Fruit fly (Drosophila melanogaster): ENCODE data around the gene Trs33.
A peak's percentile ranks its signal among the peaks of the same experiment; 100 is the strongest.

Trs33 gene

dm6 chr3R:15320747-15321085 is 30.1 kb downstream of the Trs33 start, which contains the start of gene ear:
Gene ear, plus strand, starts transcription at chr3R:15320756.
- TF ChIP-seq CG7101 (tag; optimal IDR thresholded peaks at IDR 0.05) (no peak), CG12768 (GFP tag; optimal IDR thresholded peaks at IDR 0.05) (no peak), CG11617 (GFP tag; optimal IDR thresholded peaks at IDR 0.05) (no peak), kay (GFP tag; ENCODE audit: borderline replicate concordance) (no peak), Mnt (GFP tag; optimal IDR thresholded peaks at IDR 0.05) (no peak), CG1620 (GFP tag; optimal IDR thresholded peaks at IDR 0.05) (no peak)

DNA sequence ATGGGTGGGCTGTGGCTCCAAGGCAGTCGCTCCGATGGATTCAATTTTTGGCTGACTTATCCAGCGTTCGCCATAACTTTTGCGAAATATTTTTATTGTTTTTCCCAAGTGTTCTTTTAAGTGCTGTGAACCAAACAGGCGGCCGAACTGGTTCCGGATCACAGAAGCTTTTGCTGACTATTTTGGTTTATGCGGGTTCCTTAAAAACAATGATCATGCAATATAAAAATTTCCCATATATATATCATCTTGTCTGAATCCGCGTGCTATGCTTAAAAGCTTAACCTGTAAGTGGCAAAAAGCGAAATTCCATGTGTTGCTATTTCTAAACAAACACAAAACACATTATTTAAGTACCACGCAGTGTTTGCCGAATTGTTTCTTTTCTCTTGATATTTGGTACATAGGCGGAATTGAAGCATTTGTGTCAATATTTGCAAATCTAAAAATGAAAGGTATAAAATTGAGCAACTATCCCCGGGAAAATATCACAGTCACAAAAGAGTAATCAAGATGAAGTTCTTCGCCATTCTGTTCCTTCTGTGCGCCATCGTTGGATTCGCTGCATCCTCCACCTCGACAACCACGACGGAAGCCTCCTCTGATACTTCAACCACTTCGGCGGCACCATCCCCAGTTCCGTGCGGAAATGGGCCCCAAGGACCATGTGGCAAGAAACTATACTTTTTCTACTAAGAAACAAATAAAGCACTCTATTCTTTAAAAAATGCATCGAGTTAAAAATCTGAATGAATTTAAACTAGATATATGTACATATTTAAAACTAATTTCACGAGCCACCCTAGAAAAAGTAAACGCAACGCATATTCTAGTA is 30.7 kb downstream of the Trs33 start, which contains the start of the genes CG6276 and CG44040:
Gene CG6276, minus strand, starts transcription at position 158 of the 835 bp plus-strand sequence.
Gene CG44040, plus strand, starts transcription at position 467 of the 835 bp plus-strand sequence.
- TF ChIP-seq ovo (GFP tag; optimal IDR thresholded peaks at IDR 0.05) (peak; percentile 7), Crg-1 (GFP tag; optimal IDR thresholded peaks at IDR 0.05) (no peak), tj (GFP tag; optimal IDR thresholded peaks at IDR 0.05) (peak; percentile 42), CG14711 (tag; optimal IDR thresholded peaks at IDR 0.05) (peak; percentile 34), Hr96 (GFP tag; optimal IDR thresholded peaks at IDR 0.05) (no peak), bab1 (GFP tag; optimal IDR thresholded peaks at IDR 0.05) (peak; percentile 42), Clk (GFP tag; optimal IDR thresholded peaks at IDR 0.05) (no peak), cnc (optimal IDR thresholded peaks at IDR 0.05) (peak in 1 of 2 experiments; percentile 38), kay (GFP tag; ENCODE audit: borderline replicate concordance) (no peak), CG5204 (GFP tag; optimal IDR thresholded peaks at IDR 0.05) (peak; percentile 73), CG33017 (tag; optimal IDR thresholded peaks at IDR 0.05) (peak; percentile 62), CG1620 (GFP tag; optimal IDR thresholded peaks at IDR 0.05) (peak; percentile 32), CG12768 (GFP tag; optimal IDR thresholded peaks at IDR 0.05) (peak; percentile 37), pad (GFP tag; optimal IDR thresholded peaks at IDR 0.05) (peak; percentile 43), CG7101 (tag; optimal IDR thresholded peaks at IDR 0.05) (peak; percentile 76), cic (GFP tag; optimal IDR thresholded peaks at IDR 0.05) (no peak), CG7045 (GFP tag; optimal IDR thresholded peaks at IDR 0.05) (peak; percentile 53), toe (GFP tag; optimal IDR thresholded peaks at IDR 0.05) (peak; percentile 48), Mnt (GFP tag; optimal IDR thresholded peaks at IDR 0.05) (peak; percentile 27), CG11617 (GFP tag; optimal IDR thresholded peaks at IDR 0.05) (peak; percentile 73)

dm6 chr3R:15316326-15316725 is 34.5 kb downstream of the Trs33 start, which contains the start of gene CG14866:
Gene CG14866, plus strand, starts transcription at chr3R:15316471.
- TF ChIP-seq ovo (GFP tag; optimal IDR thresholded peaks at IDR 0.05) (no peak), CG1620 (GFP tag; optimal IDR thresholded peaks at IDR 0.05) (no peak), CG33017 (tag; optimal IDR thresholded peaks at IDR 0.05) (no peak), tj (GFP tag; optimal IDR thresholded peaks at IDR 0.05) (no peak), CG12768 (GFP tag; optimal IDR thresholded peaks at IDR 0.05) (no peak), Clk (GFP tag; optimal IDR thresholded peaks at IDR 0.05) (no peak), CG5204 (GFP tag; optimal IDR thresholded peaks at IDR 0.05) (no peak), toe (GFP tag; optimal IDR thresholded peaks at IDR 0.05) (no peak), cic (GFP tag; optimal IDR thresholded peaks at IDR 0.05) (no peak), Mnt (GFP tag; optimal IDR thresholded peaks at IDR 0.05) (no peak), Crg-1 (GFP tag; optimal IDR thresholded peaks at IDR 0.05) (no peak), cnc (optimal IDR thresholded peaks at IDR 0.05) (no peak), CG7101 (tag; optimal IDR thresholded peaks at IDR 0.05) (no peak), bab1 (GFP tag; optimal IDR thresholded peaks at IDR 0.05) (no peak), kay (GFP tag; ENCODE audit: borderline replicate concordance) (no peak), pad (GFP tag; optimal IDR thresholded peaks at IDR 0.05) (no peak), CG7045 (GFP tag; optimal IDR thresholded peaks at IDR 0.05) (no peak), CG14711 (tag; optimal IDR thresholded peaks at IDR 0.05) (no peak), CG11617 (GFP tag; optimal IDR thresholded peaks at IDR 0.05) (no peak), Hr96 (GFP tag; optimal IDR thresholded peaks at IDR 0.05) (no peak)

- TF ChIP-seq ovo (GFP tag; optimal IDR thresholded peaks at IDR 0.05), result no peak
- no peak for TF ChIP-seq bab1 (GFP tag; optimal IDR thresholded peaks at IDR 0.05)
- no peak for TF ChIP-seq CG1620 (GFP tag; optimal IDR thresholded peaks at IDR 0.05)
- TF ChIP-seq cic (GFP tag; optimal IDR thresholded peaks at IDR 0.05), result no peak
- TF ChIP-seq kay (GFP tag; ENCODE audit: borderline replicate concordance), result no peak
- TF ChIP-seq cnc (optimal IDR thresholded peaks at IDR 0.05), result no peak
- no peak for TF ChIP-seq pad (GFP tag; optimal IDR thresholded peaks at IDR 0.05)
- no peak for TF ChIP-seq Clk (GFP tag; optimal IDR thresholded peaks at IDR 0.05)
- no peak for TF ChIP-seq toe (GFP tag; optimal IDR thresholded peaks at IDR 0.05)
- no peak for TF ChIP-seq CG33017 (tag; optimal IDR thresholded peaks at IDR 0.05)
- TF ChIP-seq Mnt (GFP tag; optimal IDR thresholded peaks at IDR 0.05), result no peak
- no peak for TF ChIP-seq CG12768 (GFP tag; optimal IDR thresholded peaks at IDR 0.05)
- no peak for TF ChIP-seq CG5204 (GFP tag; optimal IDR thresholded peaks at IDR 0.05)
- TF ChIP-seq CG7101 (tag; optimal IDR thresholded peaks at IDR 0.05), result no peak
- TF ChIP-seq Crg-1 (GFP tag; optimal IDR thresholded peaks at IDR 0.05), result no peak
Observed at dm6 chr3R:15313836-15314235, 37.0 kb downstream of the Trs33 start.

dm6 chr3R:15310695-15311094 is 40.1 kb downstream of the Trs33 start:
- TF ChIP-seq cnc (optimal IDR thresholded peaks at IDR 0.05) (no peak), Clk (GFP tag; optimal IDR thresholded peaks at IDR 0.05) (no peak)

- TF ChIP-seq bab1 (GFP tag; optimal IDR thresholded peaks at IDR 0.05), result no peak
- no peak for TF ChIP-seq CG5204 (GFP tag; optimal IDR thresholded peaks at IDR 0.05)
- TF ChIP-seq ovo (GFP tag; optimal IDR thresholded peaks at IDR 0.05), result no peak
- TF ChIP-seq cnc (optimal IDR thresholded peaks at IDR 0.05), result no peak
- TF ChIP-seq CG1620 (GFP tag; optimal IDR thresholded peaks at IDR 0.05), result no peak
- TF ChIP-seq CG12768 (GFP tag; optimal IDR thresholded peaks at IDR 0.05), result no peak
- TF ChIP-seq Hr96 (GFP tag; optimal IDR thresholded peaks at IDR 0.05), result no peak
- no peak for TF ChIP-seq Mnt (GFP tag; optimal IDR thresholded peaks at IDR 0.05)
- TF ChIP-seq kay (GFP tag; ENCODE audit: borderline replicate concordance), result no peak
- no peak for TF ChIP-seq Crg-1 (GFP tag; optimal IDR thresholded peaks at IDR 0.05)
- TF ChIP-seq CG11617 (GFP tag; optimal IDR thresholded peaks at IDR 0.05), result no peak
- TF ChIP-seq tj (GFP tag; optimal IDR thresholded peaks at IDR 0.05), result no peak
- no peak for TF ChIP-seq CG14711 (tag; optimal IDR thresholded peaks at IDR 0.05)
- no peak for TF ChIP-seq toe (GFP tag; optimal IDR thresholded peaks at IDR 0.05)
- no peak for TF ChIP-seq CG33017 (tag; optimal IDR thresholded peaks at IDR 0.05)
Observed at dm6 chr3R:15309924-15310323, 40.9 kb downstream of the Trs33 start, which contains the start of gene Tm2. Gene Tm2, plus strand, starts transcription at chr3R:15310193.
